Fruit fly (Drosophila melanogaster) whole organism, prepupa: ENCODE results near the gene zetaCOP.
A peak's percentile ranks its signal among the peaks of the same experiment; 100 is the strongest.

Experiments used
- CG32006 ChIP-seq: fragments of 200-800 bp; sonication (Bioruptor generic); optimal IDR thresholded peaks from 3 replicates; lab custom pipeline; 2017; ENCODE audit warnings: missing biosample characterization, mild to moderate bottlenecking, missing genetic modification characterization
- CG3919 ChIP-seq: fragments of 200-800 bp; sonication (Bioruptor generic); optimal IDR thresholded peaks from 3 replicates; lab custom pipeline; 2016; ENCODE audit warnings: missing biosample characterization, missing genetic modification characterization
- CG6163 ChIP-seq: fragments of 200-800 bp; sonication (Bioruptor generic); IDR thresholded peaks from 3 replicates; pipeline ENCODE4 v1.3.6; 2022; ENCODE audit warnings: missing biosample characterization, missing genetic modification characterization
- CG6792 ChIP-seq: fragments of 200-800 bp; sonication (Bioruptor generic); optimal IDR thresholded peaks from 3 replicates; lab custom pipeline; 2016; ENCODE audit warnings: missing biosample characterization, missing genetic modification characterization
- Hr4 ChIP-seq: fragments of 200-800 bp; sonication (Bioruptor generic); optimal IDR thresholded peaks from 3 replicates; lab custom pipeline; 2016; ENCODE audit warnings: missing biosample characterization, missing genetic modification characterization
- OdsH ChIP-seq: fragments of 200-800 bp; sonication (Bioruptor generic); optimal IDR thresholded peaks from 3 replicates; lab custom pipeline; 2016; ENCODE audit warnings: missing biosample characterization, missing genetic modification characterization
- Smox ChIP-seq: fragments of 200-800 bp; sonication (Bioruptor generic); optimal IDR thresholded peaks from 3 replicates; lab custom pipeline; 2016; ENCODE audit warnings: missing biosample characterization, missing genetic modification characterization
- Sox102F ChIP-seq: fragments of 200-800 bp; sonication (Bioruptor generic); optimal IDR thresholded peaks from 2 replicates; lab custom pipeline; 2016; ENCODE audit warnings: missing biosample characterization, mild to moderate bottlenecking, missing genetic modification characterization
- fkh ChIP-seq: fragments of 200-800 bp; sonication (Bioruptor generic); optimal IDR thresholded peaks from 3 replicates; lab custom pipeline; 2017; ENCODE audit warnings: missing biosample characterization, mild to moderate bottlenecking, missing genetic modification characterization, moderate library complexity
- spab ChIP-seq: fragments of 200-800 bp; sonication (Bioruptor generic); optimal IDR thresholded peaks from 2 replicates; lab custom pipeline; 2017; ENCODE audit warnings: missing biosample characterization, mild to moderate bottlenecking, missing genetic modification characterization, missing genetic modification reagents

DNA sequence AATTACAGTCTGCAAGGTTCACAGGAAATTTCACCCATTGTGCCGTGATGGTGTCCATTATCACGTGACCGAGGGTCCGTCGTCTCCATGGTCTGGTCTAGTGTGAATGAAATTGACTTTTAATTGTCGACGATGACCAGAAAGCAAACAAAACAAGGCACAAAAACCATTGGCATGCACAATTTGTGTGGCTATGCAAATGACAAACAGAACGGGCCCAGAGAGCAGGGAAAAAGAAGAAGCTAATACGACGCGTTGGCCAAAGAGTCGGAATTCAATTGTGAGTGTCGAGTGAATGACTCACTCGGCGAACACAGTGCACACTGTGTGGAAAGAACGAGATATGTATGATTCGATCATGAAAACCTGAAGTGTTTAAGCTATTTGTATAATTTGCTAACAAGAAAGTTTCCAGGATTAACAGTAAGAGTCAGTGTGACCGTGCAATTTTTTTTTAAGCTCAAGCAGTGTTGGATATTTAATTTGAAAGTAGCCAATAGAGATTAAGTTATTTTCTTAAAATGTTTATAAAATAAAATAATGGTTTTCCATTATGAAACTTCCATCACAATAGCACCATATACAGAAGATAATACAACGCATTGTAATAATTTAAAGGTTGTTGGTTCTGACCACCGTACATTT lies 37.7 kb downstream of the zetaCOP start:
- TF ChIP-seq CG32006 (peak; percentile 51), CG3919 (GFP tag; lab: Kevin White, UChicago) (no peak), CG6163 (GFP tag; lab: Robert Waterston, UW) (peak; percentile 24; the same call in 1 of the 3 replicates), CG6792 (GFP tag; lab: Kevin White, UChicago) (no peak), spab (no peak), Hr4 (GFP tag; lab: Kevin White, UChicago) (peak; percentile 52), fkh (no peak), Sox102F (no peak), Smox (GFP tag; lab: Kevin White, UChicago) (no peak), OdsH (GFP tag; lab: Kevin White, UChicago) (peak; percentile 25)
